Worm (Caenorhabditis elegans): ENCODE data around the gene mca-2.

DNA sequence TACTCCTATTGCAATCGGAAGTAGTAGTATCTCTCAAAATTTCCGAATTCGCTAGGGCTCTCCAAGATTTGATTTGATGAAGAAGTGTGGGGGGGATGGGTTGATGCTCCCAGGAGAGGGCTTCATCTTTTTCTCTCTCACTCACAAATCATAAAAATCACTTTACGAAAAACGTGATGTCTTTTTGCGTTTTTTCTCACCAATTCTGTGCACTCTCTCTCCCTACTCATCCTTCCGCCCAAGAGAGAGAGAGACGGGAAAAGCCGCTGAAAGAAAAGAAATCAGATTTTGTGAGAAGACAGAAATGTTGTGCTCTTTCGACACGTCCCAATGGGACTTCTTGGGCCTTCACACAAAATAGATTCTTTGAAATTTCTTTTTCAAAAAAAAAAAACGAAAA, 30.2 kb upstream of the mca-2 start:
- TF ChIP-seq unc-39 (tag; optimal IDR thresholded peaks at IDR 0.05) (no peak), blmp-1 (tag; optimal IDR thresholded peaks at IDR 0.05) (no peak), flh-1 (GFP tag; optimal IDR thresholded peaks at IDR 0.05) (no peak), elt-3 (tag; optimal IDR thresholded peaks at IDR 0.05) (no peak), snpc-4 (tag; optimal IDR thresholded peaks at IDR 0.05) (no peak), elt-1 (tag; optimal IDR thresholded peaks at IDR 0.05; ENCODE audit: borderline replicate concordance, insufficient read depth) (no peak), mep-1 (tag; optimal IDR thresholded peaks at IDR 0.05) (no peak), lsy-2 (tag; optimal IDR thresholded peaks at IDR 0.05) (no peak), sem-2 (GFP tag; optimal IDR thresholded peaks at IDR 0.05) (no peak), lin-13 (tag; optimal IDR thresholded peaks at IDR 0.05) (no peak), nhr-28 (tag; optimal IDR thresholded peaks at IDR 0.05) (no peak), unc-120 (tag; optimal IDR thresholded peaks at IDR 0.05; ENCODE audit: poor library complexity, severe bottlenecking) (peak; percentile 31), ztf-11 (tag; optimal IDR thresholded peaks at IDR 0.05) (no peak), drap-1 (GFP tag; optimal IDR thresholded peaks at IDR 0.05) (no peak)

Measured in whole organism, mixed stage, embryonic.